Worm (Caenorhabditis elegans) whole organism, L3 larva: ENCODE data around the gene ugt-17.

Experiments used
- ama-1 ChIP-seq: fragments of 150-350 bp; optimal IDR thresholded peaks from 2 replicates; lab custom pipeline; 2018
- fkh-10 ChIP-seq: sonication (generic microtip); optimal IDR thresholded peaks from 2 replicates; lab custom pipeline; 2017; ENCODE audit warnings: missing biosample characterization, missing genetic modification reagents, missing genetic modification characterization
- unc-62 ChIP-seq: fragments of 150-350 bp; sonication (generic microtip); optimal IDR thresholded peaks from 4 replicates; lab custom pipeline; 2014; ENCODE audit warnings: missing biosample characterization, missing genetic modification reagents, missing genetic modification characterization

ce11 chrV:10060039-10060438 is 44.7 kb downstream of the ugt-17 start:
- TF ChIP-seq fkh-10 (GFP tag; lab: Kevin White, UChicago) (no peak), ama-1 (lab: Kevin White, UChicago) (no peak), unc-62 (GFP tag; lab: Kevin White, UChicago) (no peak)
